Worm (Caenorhabditis elegans) whole organism, L4 larva: Measurements from ENCODE around the gene far-6.

ENCODE experiments used
- Y75B8A.6 ChIP-seq: fragments of 200-800 bp; sonication (Bioruptor generic); IDR thresholded peaks from 2 replicates; pipeline ENCODE4 v1.3.6; 2022; ENCODE audit warnings: missing genetic modification reagents, missing genetic modification characterization, missing compliant biosample characterization
- aha-1 ChIP-seq: fragments of 150-350 bp; peaks from one replicate; lab custom pipeline; 2014; ENCODE audit warnings: missing biosample characterization, missing genetic modification characterization
- aly-2 ChIP-seq: sonication (generic microtip); optimal IDR thresholded peaks from 2 replicates; lab custom pipeline; 2018; ENCODE audit warnings: missing biosample characterization, missing genetic modification characterization
- ama-1 ChIP-seq: fragments of 150-350 bp; optimal IDR thresholded peaks from 2 replicates; lab custom pipeline; 2014; ENCODE audit warnings: inconsistent platforms, mixed read lengths
- duxl-1 ChIP-seq: sonication (generic microtip); optimal IDR thresholded peaks from 2 replicates; lab custom pipeline; 2016; ENCODE audit warnings: mild to moderate bottlenecking, missing genetic modification characterization, moderate library complexity, missing compliant biosample characterization; ENCODE audit not compliant: poor library complexity
- lsy-2 ChIP-seq, 2 experiments: fragments of 150-350 bp in 1 of 2; sonication (generic microtip) in 1 of 2; optimal IDR thresholded peaks; 2 replicates each; lab custom pipeline; 2014 to 2017; ENCODE audit warnings: missing biosample characterization in 2 of 2, missing genetic modification characterization in 2 of 2
- mes-2 ChIP-seq: sonication (generic microtip); optimal IDR thresholded peaks from 2 replicates; lab custom pipeline; 2016; ENCODE audit warnings: missing genotype, mild to moderate bottlenecking, missing genetic modification characterization, missing compliant biosample characterization; ENCODE audit not compliant: poor library complexity, severe bottlenecking
- nhr-10 ChIP-seq: fragments of 150-350 bp; optimal IDR thresholded peaks from 2 replicates; lab custom pipeline; 2014; ENCODE audit warnings: missing biosample characterization, missing genetic modification characterization
- nhr-76 ChIP-seq: fragments of 150-350 bp; optimal IDR thresholded peaks from 2 replicates; lab custom pipeline; 2014; ENCODE audit warnings: missing biosample characterization, missing genetic modification characterization
- pha-4 ChIP-seq, 2 experiments: fragments of 150-350 bp in 1 of 2; fragments of 200-800 bp in 1 of 2; sonication (Bioruptor generic) in 1 of 2; IDR thresholded peaks in 1 of 2; optimal IDR thresholded peaks in 1 of 2; 2 replicates each; pipeline versions ENCODE4 v1.3.6 to Lab custom; 2014 to 2022; ENCODE audit warnings: missing genetic modification characterization in 2 of 2, missing genetic modification reagents in 2 of 2, missing biosample characterization in 1 of 2, missing compliant biosample characterization in 1 of 2
- skn-1 ChIP-seq: fragments of 150-350 bp; optimal IDR thresholded peaks from 2 replicates; lab custom pipeline; 2014; ENCODE audit warnings: missing biosample characterization, missing genetic modification characterization

DNA sequence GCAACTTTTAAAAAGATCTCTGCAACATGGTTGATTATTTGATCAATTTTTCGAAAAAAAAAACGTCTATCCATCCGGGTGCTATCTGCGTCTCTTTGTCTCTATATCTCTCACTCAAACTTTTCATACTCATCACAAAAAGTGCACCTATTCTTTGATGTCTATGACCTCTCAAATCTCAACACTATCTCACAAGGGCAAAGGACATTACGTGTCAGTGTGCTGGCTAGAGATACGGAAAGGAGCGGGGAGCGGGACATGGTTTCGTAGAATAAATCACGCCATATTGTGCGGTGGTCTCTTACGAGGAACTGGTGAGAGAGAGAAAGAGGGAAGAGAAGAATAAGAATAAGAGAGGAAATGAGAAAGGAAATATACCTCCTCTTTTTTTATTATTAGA lies 5.7 kb upstream of the far-6 start:
- TF ChIP-seq nhr-10 (tag; lab: Kevin White, UChicago) (peak; percentile 80), Y75B8A.6 (GFP tag; lab: Robert Waterston, UW) (no peak), duxl-1 (tag; lab: Kevin White, UChicago) (no peak), pha-4 (GFP tag; IDR thresholded peaks at IDR 0.05; lab: Robert Waterston, UW) (0 out of 2 replicates have a peak, but pooled peaks have one; percentile 35), pha-4 (tag; optimal IDR thresholded peaks at IDR 0.05; lab: Kevin White, UChicago) (no peak), mes-2 (tag; lab: Kevin White, UChicago) (peak; percentile 78), aha-1 (tag; lab: Kevin White, UChicago) (peak; percentile 97), aly-2 (no peak), lsy-2 (tag; optimal IDR thresholded peaks at IDR 0.05; lab: Kevin White, UChicago) (peak; percentile 64 to 84), nhr-76 (no peak), ama-1 (lab: Kevin White, UChicago) (no peak), skn-1 (tag; lab: Kevin White, UChicago) (no peak)
